Worm (Caenorhabditis elegans): Measurements from ENCODE around the gene Y75B8A.6.

DNA sequence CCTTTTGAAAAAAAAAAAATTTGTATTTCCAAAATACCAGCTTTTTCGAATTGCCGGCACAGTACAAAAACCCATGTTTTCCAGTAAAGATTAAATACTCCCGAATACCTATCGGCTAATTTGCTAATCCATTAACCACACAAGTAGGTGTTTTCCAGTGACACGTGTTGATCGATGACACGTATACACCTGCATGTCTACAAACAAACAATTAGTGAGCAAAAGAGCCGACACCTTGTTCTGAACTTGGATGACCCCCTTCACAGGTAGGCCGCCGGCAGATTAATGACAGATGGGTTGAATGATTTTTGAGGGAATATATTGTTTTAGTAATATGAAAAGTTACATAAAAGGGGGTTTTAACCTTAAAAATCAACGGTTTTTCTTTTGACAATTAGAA lies 37.5 kb downstream of the Y75B8A.6 start:
- no peak for TF ChIP-seq ama-1 (optimal IDR thresholded peaks at IDR 0.05)
- no peak for TF ChIP-seq F13C5.2 (tag; optimal IDR thresholded peaks at IDR 0.05)
- TF ChIP-seq scrt-1 (GFP tag; IDR thresholded peaks at IDR 0.05) = no peak

All from whole organism, early embryonic.